Worm (Caenorhabditis elegans) whole organism, young adult: Measurements from ENCODE around the gene sma-5.

Experiments
- B0261.1 ChIP-seq: sonication (generic microtip); optimal IDR thresholded peaks from 2 replicates; lab custom pipeline; 2016; ENCODE audit warnings: mild to moderate bottlenecking, missing genetic modification characterization, moderate library complexity, missing compliant biosample characterization
- ceh-27 ChIP-seq: fragments of 200-800 bp; sonication (Bioruptor generic); optimal IDR thresholded peaks from 2 replicates; lab custom pipeline; 2018; ENCODE audit warnings: mild to moderate bottlenecking, missing genetic modification characterization, moderate library complexity, missing compliant biosample characterization
- chd-7 ChIP-seq: sonication (generic microtip); optimal IDR thresholded peaks from 2 replicates; lab custom pipeline; 2016; ENCODE audit warnings: mild to moderate bottlenecking, missing genetic modification characterization, moderate library complexity, missing compliant biosample characterization
- dpl-1 ChIP-seq: fragments of 150-350 bp; optimal IDR thresholded peaks from 2 replicates; lab custom pipeline; 2014; ENCODE audit warnings: missing biosample characterization, missing genetic modification reagents, missing genetic modification characterization
- nhr-90 ChIP-seq: sonication (generic microtip); optimal IDR thresholded peaks from 2 replicates; lab custom pipeline; 2016; ENCODE audit warnings: missing genotype, mild to moderate bottlenecking, missing genetic modification characterization, missing compliant biosample characterization
- tbp1 ChIP-seq: fragments of 200-800 bp; sonication (Bioruptor generic); optimal IDR thresholded peaks from 2 replicates; lab custom pipeline; 2018; ENCODE audit warnings: mild to moderate bottlenecking, missing genetic modification characterization, missing compliant biosample characterization

ce11 chrX:11953229-11953628 lies 52.1 kb downstream of the sma-5 start, which contains the start of gene T08D10.4:
- TF ChIP-seq dpl-1 (GFP tag; lab: Kevin White, UChicago): no peak
- no peak for TF ChIP-seq ceh-27 (GFP tag; lab: Kevin White, UChicago)
- no peak for TF ChIP-seq B0261.1 (tag; lab: Kevin White, UChicago)
- no peak for TF ChIP-seq nhr-90 (tag; lab: Kevin White, UChicago)
- TF ChIP-seq chd-7 (tag; lab: Kevin White, UChicago): no peak
- no peak for TF ChIP-seq tbp1
